Fruit fly (Drosophila melanogaster) whole organism, embryonic: ENCODE measurements around the gene CG7332.

ENCODE experiments used
- B-H2 ChIP-seq: fragments of 200-800 bp; sonication (Bioruptor generic); optimal IDR thresholded peaks from 2 replicates; lab custom pipeline; 2018; ENCODE audit warnings: missing biosample characterization, mild to moderate bottlenecking, missing genetic modification characterization
- CG10543 ChIP-seq: fragments of 200-800 bp; sonication (Bioruptor generic); optimal IDR thresholded peaks from 3 replicates; lab custom pipeline; 2017; ENCODE audit warnings: missing biosample characterization, mild to moderate bottlenecking, missing genetic modification characterization, moderate library complexity
- CG10565 ChIP-seq: fragments of 200-800 bp; sonication (Bioruptor generic); optimal IDR thresholded peaks from 3 replicates; lab custom pipeline; 2016; ENCODE audit warnings: missing biosample characterization, mild to moderate bottlenecking, missing genetic modification characterization
- CG16813 ChIP-seq: fragments of 200-800 bp; sonication (Bioruptor generic); IDR thresholded peaks from 3 replicates; pipeline ENCODE4 v1.3.6; 2022; ENCODE audit warnings: missing biosample characterization, missing genetic modification characterization; ENCODE audit not compliant: partially characterized antibody
- CG2120 ChIP-seq: fragments of 200-800 bp; sonication (Bioruptor generic); optimal IDR thresholded peaks from 3 replicates; lab custom pipeline; 2016; ENCODE audit warnings: missing biosample characterization, missing genetic modification characterization
- CG2202 ChIP-seq: fragments of 200-800 bp; sonication (Bioruptor generic); optimal IDR thresholded peaks from 2 replicates; lab custom pipeline; 2018; ENCODE audit warnings: missing biosample characterization, mild to moderate bottlenecking, missing genetic modification characterization
- CG30403 ChIP-seq: fragments of 200-800 bp; sonication (Bioruptor generic); optimal IDR thresholded peaks from 3 replicates; lab custom pipeline; 2016; ENCODE audit warnings: missing biosample characterization, missing genetic modification characterization
- CG3407 ChIP-seq: fragments of 200-800 bp; sonication (Bioruptor generic); optimal IDR thresholded peaks from 2 replicates; lab custom pipeline; 2018; ENCODE audit warnings: missing biosample characterization, mild to moderate bottlenecking, missing genetic modification characterization
- CG6854 ChIP-seq: fragments of 200-800 bp; sonication (Bioruptor generic); optimal IDR thresholded peaks from 3 replicates; lab custom pipeline; 2017; ENCODE audit warnings: missing biosample characterization, mild to moderate bottlenecking, missing genetic modification characterization
- CG7786 ChIP-seq: fragments of 200-800 bp; sonication (Bioruptor generic); optimal IDR thresholded peaks from 2 replicates; lab custom pipeline; 2016; ENCODE audit warnings: missing biosample characterization, missing genetic modification characterization
- Dip3 ChIP-seq: fragments of 200-800 bp; sonication (Bioruptor generic); optimal IDR thresholded peaks from 3 replicates; lab custom pipeline; 2016; ENCODE audit warnings: missing biosample characterization, missing genetic modification characterization
- HLH4C ChIP-seq: fragments of 200-800 bp; sonication (Bioruptor generic); IDR thresholded peaks from 3 replicates; pipeline ENCODE4 v1.3.6; 2022; ENCODE audit warnings: missing biosample characterization, missing genetic modification characterization; ENCODE audit not compliant: partially characterized antibody
- Lpt ChIP-seq: fragments of >200 bp; optimal IDR thresholded peaks from 2 replicates; lab custom pipeline; 2018; ENCODE audit warnings: missing biosample characterization, missing genetic modification characterization
- Mad ChIP-seq: fragments of 200-800 bp; sonication (Bioruptor generic); optimal IDR thresholded peaks from 2 replicates; lab custom pipeline; 2016; ENCODE audit warnings: missing biosample characterization, missing genetic modification characterization
- Mrtf ChIP-seq: fragments of 200-800 bp; sonication (Bioruptor generic); IDR thresholded peaks from 3 replicates; pipeline ENCODE4 v1.3.6; 2022; ENCODE audit warnings: missing biosample characterization, missing genetic modification characterization
- NfI ChIP-seq: fragments of 200-800 bp; sonication (Bioruptor generic); optimal IDR thresholded peaks from 3 replicates; lab custom pipeline; 2018; ENCODE audit warnings: missing biosample characterization, mild to moderate bottlenecking, missing genetic modification characterization, moderate library complexity
- Opbp ChIP-seq: fragments of 200-800 bp; sonication (Bioruptor generic); IDR thresholded peaks from 3 replicates; pipeline ENCODE4 v1.3.6; 2022; ENCODE audit warnings: missing biosample characterization, missing genetic modification characterization; ENCODE audit not compliant: partially characterized antibody
- Ptx1 ChIP-seq: fragments of 200-800 bp; sonication (Bioruptor generic); IDR thresholded peaks from 2 replicates; pipeline ENCODE4 v1.3.6; 2022; ENCODE audit warnings: missing biosample characterization, missing genetic modification characterization
- Ravus ChIP-seq: fragments of 200-800 bp; sonication (Bioruptor generic); IDR thresholded peaks from 2 replicates; pipeline ENCODE4 v1.3.6; 2022; ENCODE audit warnings: missing biosample characterization, missing genetic modification characterization
- Scr ChIP-seq: fragments of 200-800 bp; sonication (Bioruptor generic); IDR thresholded peaks from 2 replicates; pipeline ENCODE4 v1.3.6; 2022; ENCODE audit warnings: missing biosample characterization, missing genetic modification characterization; ENCODE audit not compliant: partially characterized antibody
- TFAM ChIP-seq: fragments of 200-800 bp; sonication (Bioruptor generic); optimal IDR thresholded peaks from 2 replicates; lab custom pipeline; 2017; ENCODE audit warnings: missing biosample characterization, missing genetic modification characterization, inconsistent platforms
- Usf ChIP-seq: fragments of 200-800 bp; sonication (Bioruptor generic); optimal IDR thresholded peaks from 2 replicates; lab custom pipeline; 2017; ENCODE audit warnings: missing genotype, missing biosample characterization, missing genetic modification characterization
- Xbp1 ChIP-seq: fragments of 200-800 bp; sonication (Bioruptor generic); optimal IDR thresholded peaks from 3 replicates; lab custom pipeline; 2016; ENCODE audit warnings: missing biosample characterization, mild to moderate bottlenecking, missing genetic modification characterization
- ase ChIP-seq: fragments of 200-800 bp; sonication (Bioruptor generic); IDR thresholded peaks from 3 replicates; pipeline ENCODE4 v1.3.6; 2022; ENCODE audit warnings: missing biosample characterization, missing genetic modification characterization
- cato ChIP-seq: fragments of 200-800 bp; sonication (Bioruptor generic); optimal IDR thresholded peaks from 2 replicates; lab custom pipeline; 2016; ENCODE audit warnings: missing biosample characterization, missing genetic modification characterization, borderline replicate concordance
- chinmo ChIP-seq: fragments of 200-800 bp; sonication (Bioruptor generic); IDR thresholded peaks from 4 replicates; pipeline ENCODE4 v1.3.6; 2022; ENCODE audit warnings: missing biosample characterization, missing genetic modification characterization; ENCODE audit not compliant: partially characterized antibody
- chm ChIP-seq: fragments of 200-800 bp; sonication (Bioruptor generic); IDR thresholded peaks from 2 replicates; pipeline ENCODE4 v1.3.6; 2022; ENCODE audit warnings: missing biosample characterization, missing genetic modification characterization
- chn ChIP-seq: fragments of 200-800 bp; sonication (Bioruptor generic); optimal IDR thresholded peaks from 2 replicates; lab custom pipeline; 2016; ENCODE audit warnings: missing biosample characterization, missing genetic modification characterization
- corto ChIP-seq: fragments of 200-800 bp; sonication (Bioruptor generic); optimal IDR thresholded peaks from 2 replicates; lab custom pipeline; 2016; ENCODE audit warnings: missing biosample characterization, mild to moderate bottlenecking, missing genetic modification characterization, moderate library complexity
- emc ChIP-seq: fragments of 200-800 bp; sonication (Bioruptor generic); optimal IDR thresholded peaks from 2 replicates; lab custom pipeline; 2016; ENCODE audit warnings: missing biosample characterization, missing genetic modification characterization
- fd64A ChIP-seq: fragments of 200-800 bp; sonication (Bioruptor generic); optimal IDR thresholded peaks from 3 replicates; lab custom pipeline; 2018; ENCODE audit warnings: missing biosample characterization, mild to moderate bottlenecking, missing genetic modification characterization
- hbn ChIP-seq: fragments of 200-800 bp; sonication (Bioruptor generic); IDR thresholded peaks from 2 replicates; pipeline ENCODE4 v1.3.6; 2022; ENCODE audit warnings: missing biosample characterization, missing genetic modification characterization; ENCODE audit not compliant: partially characterized antibody
- mld ChIP-seq: fragments of 200-800 bp; sonication (Bioruptor generic); IDR thresholded peaks from 3 replicates; pipeline ENCODE4 v1.3.6; 2022; ENCODE audit warnings: missing biosample characterization, missing genetic modification characterization; ENCODE audit not compliant: partially characterized antibody
- nau ChIP-seq: fragments of 200-800 bp; sonication (Bioruptor generic); optimal IDR thresholded peaks from 3 replicates; lab custom pipeline; 2017; ENCODE audit warnings: missing biosample characterization, mild to moderate bottlenecking, missing genetic modification characterization, missing genetic modification reagents
- org-1 ChIP-seq: fragments of 200-800 bp; sonication (Bioruptor generic); optimal IDR thresholded peaks from 2 replicates; lab custom pipeline; 2017; ENCODE audit warnings: missing biosample characterization, missing genetic modification characterization
- pita ChIP-seq: fragments of 200-800 bp; sonication (Bioruptor generic); optimal IDR thresholded peaks from 2 replicates; lab custom pipeline; 2017; ENCODE audit warnings: missing biosample characterization, mild to moderate bottlenecking, missing genetic modification characterization
- pnt ChIP-seq: fragments of 200-800 bp; sonication (Bioruptor generic); optimal IDR thresholded peaks from 3 replicates; lab custom pipeline; 2016; ENCODE audit warnings: missing biosample characterization, missing genetic modification characterization
- prd ChIP-seq, 3 experiments: fragments of >200 bp in 2 of 3; fragments of 200-800 bp in 1 of 3; sonication (Bioruptor generic) in 1 of 3; optimal IDR thresholded peaks in 2 of 3; IDR thresholded peaks in 1 of 3; 2 replicates in 2 of 3; 3 replicates in 1 of 3; pipeline versions ENCODE4 v1.3.6 to Lab custom; 2017 to 2022; ENCODE audit warnings: missing biosample characterization in 1 of 3, missing genetic modification characterization in 1 of 3
- scrt ChIP-seq: fragments of 200-800 bp; sonication (Bioruptor generic); optimal IDR thresholded peaks from 2 replicates; lab custom pipeline; 2018; ENCODE audit warnings: missing biosample characterization, mild to moderate bottlenecking, missing genetic modification characterization, moderate library complexity
- slp2 ChIP-seq: fragments of 200-800 bp; sonication (Bioruptor generic); optimal IDR thresholded peaks from 2 replicates; lab custom pipeline; 2016; ENCODE audit warnings: missing biosample characterization, missing genetic modification characterization
- tio ChIP-seq: fragments of 200-800 bp; sonication (Bioruptor generic); optimal IDR thresholded peaks from 2 replicates; lab custom pipeline; 2017; ENCODE audit warnings: missing biosample characterization, missing genetic modification characterization, inconsistent platforms
- trem ChIP-seq: fragments of 200-800 bp; optimal IDR thresholded peaks from 3 replicates; lab custom pipeline; 2019; ENCODE audit warnings: missing biosample characterization, mild to moderate bottlenecking, missing genetic modification characterization, moderate library complexity
- trh ChIP-seq: fragments of 200-800 bp; sonication (Bioruptor generic); optimal IDR thresholded peaks from 2 replicates; lab custom pipeline; 2016; ENCODE audit warnings: missing biosample characterization, missing genetic modification characterization
- twi ChIP-seq: fragments of 200-800 bp; optimal IDR thresholded peaks from 2 replicates; lab custom pipeline; 2019; ENCODE audit warnings: missing biosample characterization, mild to moderate bottlenecking, missing genetic modification characterization, moderate library complexity
- tx ChIP-seq: fragments of 200-800 bp; sonication (Bioruptor generic); optimal IDR thresholded peaks from 2 replicates; lab custom pipeline; 2016; ENCODE audit warnings: missing biosample characterization, missing genetic modification characterization
- zen2 ChIP-seq: fragments of 200-800 bp; sonication (Bioruptor generic); IDR thresholded peaks from 3 replicates; pipeline ENCODE4 v1.3.6; 2022; ENCODE audit warnings: missing biosample characterization, missing genetic modification characterization; ENCODE audit not compliant: partially characterized antibody
- zf30C ChIP-seq: fragments of 200-800 bp; sonication (Bioruptor generic); optimal IDR thresholded peaks from 3 replicates; lab custom pipeline; 2018; ENCODE audit warnings: missing biosample characterization, mild to moderate bottlenecking, missing genetic modification characterization

CG7332 gene

DNA sequence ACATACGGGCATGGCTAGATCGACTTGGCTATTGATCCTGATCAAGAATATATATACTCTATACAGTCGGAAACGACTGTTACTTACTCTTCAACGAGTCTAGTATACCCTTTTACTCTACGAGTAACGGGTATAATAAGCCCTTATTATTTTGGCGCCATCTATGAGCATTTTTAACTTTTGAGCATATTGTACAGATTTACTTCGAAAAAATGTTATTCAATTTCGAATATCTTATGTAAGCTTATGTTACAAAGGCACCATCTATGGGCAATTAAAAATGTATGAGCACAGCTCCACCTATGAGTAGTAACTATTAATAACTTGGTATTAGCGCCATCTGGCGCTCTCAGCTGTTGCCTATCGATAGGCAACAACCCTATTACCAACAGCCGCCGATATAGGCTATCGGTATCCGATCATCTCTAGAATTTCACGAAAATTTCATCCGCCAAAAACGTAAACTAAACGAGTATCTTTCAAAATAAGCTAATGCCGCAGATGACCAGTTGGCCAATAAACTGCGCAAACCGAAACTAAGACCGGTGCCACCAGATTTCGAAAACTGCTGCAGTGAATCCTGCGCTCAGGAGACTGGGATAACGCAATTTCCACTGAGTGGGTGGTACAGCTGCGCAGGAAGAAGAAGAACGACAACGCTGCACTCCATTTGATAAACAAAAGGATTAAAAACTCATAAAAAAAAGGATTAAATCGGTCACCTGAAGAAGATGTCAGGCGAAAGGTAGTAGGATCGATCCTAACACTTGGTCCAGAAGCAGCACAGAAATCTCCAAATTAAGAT, 40.9 kb upstream of the CG7332 start, which contains the start of gene htk (continued):
- TF ChIP-seq CG10565 (no peak), org-1 (peak; percentile 25), mld (GFP tag; lab: Robert Waterston, UW) (peak; percentile 76; the same call in 2 of the 3 replicates), CG16813 (peak; percentile 87), chinmo (GFP tag; lab: Robert Waterston, UW) (peak; percentile 94; the same call in 3 of the 4 replicates), cato (GFP tag; lab: Kevin White, UChicago) (no peak), Scr (GFP tag; lab: Robert Waterston, UW) (peak; percentile 85), CG7786 (peak; percentile 54), trh (GFP tag; lab: Kevin White, UChicago) (peak; percentile 60), Ravus (GFP tag; lab: Robert Waterston, UW) (no peak), CG10543 (GFP tag; lab: Kevin White, UChicago) (peak; percentile 15), B-H2 (GFP tag; lab: Kevin White, UChicago) (peak; percentile 72), CG6854 (GFP tag; lab: Kevin White, UChicago) (no peak), emc (peak; percentile 52), Mrtf (GFP tag; lab: Robert Waterston, UW) (peak; percentile 69; the same call in 1 of the 3 replicates), tio (GFP tag; lab: Kevin White, UChicago) (no peak), Usf (peak; percentile 21), zen2 (GFP tag; lab: Robert Waterston, UW) (peak; percentile 80), CG2120 (peak; percentile 71), slp2 (GFP tag; lab: Kevin White, UChicago) (peak; percentile 65), tx (peak; percentile 27), HLH4C (GFP tag; lab: Robert Waterston, UW) (peak; percentile 86), twi (tag; lab: Kevin White, UChicago) (peak; percentile 36), TFAM (GFP tag; lab: Kevin White, UChicago) (no peak), corto (GFP tag; lab: Kevin White, UChicago) (no peak), NfI (GFP tag; lab: Kevin White, UChicago) (peak; percentile 74), Dip3 (GFP tag; lab: Kevin White, UChicago) (peak; percentile 15), Ptx1 (GFP tag; lab: Robert Waterston, UW) (peak; percentile 64), zf30C (GFP tag; lab: Kevin White, UChicago) (no peak), CG3407 (GFP tag; lab: Kevin White, UChicago) (peak; percentile 27), fd64A (GFP tag; lab: Kevin White, UChicago) (no peak), hbn (GFP tag; lab: Robert Waterston, UW) (peak; percentile 80), pita (GFP tag; lab: Kevin White, UChicago) (peak; percentile 51), nau (no peak), pnt (peak; percentile 78), chn (peak; percentile 82), CG2202 (tag; lab: Kevin White, UChicago) (no peak), scrt (peak; percentile 58), CG30403 (GFP tag; lab: Kevin White, UChicago) (peak; percentile 75), trem (tag; lab: Kevin White, UChicago) (peak; percentile 62), chm (GFP tag; lab: Robert Waterston, UW) (peak; percentile 81), Xbp1 (GFP tag; lab: Kevin White, UChicago) (peak; percentile 82), Opbp (peak; percentile 95), ase (GFP tag; lab: Robert Waterston, UW) (peak; percentile 62; the same call in 2 of the 3 replicates), Mad (GFP tag; lab: Kevin White, UChicago) (peak; percentile 61), Lpt (GFP tag; lab: Kevin White, UChicago) (no peak), prd (optimal IDR thresholded peaks at IDR 0.05; lab: Kevin White, UChicago) (no peak), prd (GFP tag; IDR thresholded peaks at IDR 0.05; lab: Robert Waterston, UW) (peak; percentile 72; the same call in 2 of the 3 replicates)
